Worm (Caenorhabditis elegans) whole organism, young adult: ENCODE results near the gene C33B4.4.

Experiments used
- ama-1 ChIP-seq, 3 experiments: fragments of 150-350 bp in 1 of 3; sonication (generic microtip) in 2 of 3; optimal IDR thresholded peaks; 2 replicates each; lab custom pipeline; 2014 to 2018; ENCODE audit warnings: missing biosample characterization in 2 of 3, missing genetic modification characterization in 2 of 3, missing genetic modification reagents in 2 of 3
- attf-3 ChIP-seq: fragments of 200-800 bp; sonication (Bioruptor generic); conservative IDR thresholded peaks from 2 replicates; pipeline ENCODE4 v1.3.6; 2022; ENCODE audit warnings: missing genetic modification reagents, missing genetic modification characterization, missing compliant biosample characterization
- ceh-79 ChIP-seq: sonication (generic microtip); optimal IDR thresholded peaks from 2 replicates; lab custom pipeline; 2017; ENCODE audit warnings: mild to moderate bottlenecking, missing genetic modification characterization, missing compliant biosample characterization
- dpl-1 ChIP-seq: fragments of 150-350 bp; optimal IDR thresholded peaks from 2 replicates; lab custom pipeline; 2014; ENCODE audit warnings: missing biosample characterization, missing genetic modification reagents, missing genetic modification characterization
- ekl-4 ChIP-seq: fragments of 200-800 bp; sonication (Bioruptor generic); IDR thresholded peaks from 2 replicates; pipeline ENCODE4 v1.3.6; 2022; ENCODE audit warnings: missing genetic modification reagents, missing genetic modification characterization, missing compliant biosample characterization
- hlh-12 ChIP-seq: sonication (generic microtip); optimal IDR thresholded peaks from 2 replicates; lab custom pipeline; 2016; ENCODE audit warnings: missing genetic modification characterization, missing compliant biosample characterization
- hmg-20 ChIP-seq: fragments of 200-800 bp; sonication (Bioruptor generic); IDR thresholded peaks from 2 replicates; pipeline ENCODE4 v1.3.6; 2022; ENCODE audit warnings: missing genetic modification reagents, missing genetic modification characterization, missing compliant biosample characterization
- lin-35 ChIP-seq, 3 experiments: fragments of 150-350 bp in 2 of 3; sonication (generic microtip) in 1 of 3; optimal IDR thresholded peaks; 2 replicates each; lab custom pipeline; 2014 to 2018; ENCODE audit warnings: missing biosample characterization in 3 of 3, missing genetic modification characterization in 3 of 3, missing genetic modification reagents in 3 of 3
- lir-1 ChIP-seq: fragments of 200-800 bp; sonication (Bioruptor generic); conservative IDR thresholded peaks from 2 replicates; pipeline ENCODE4 v1.3.6; 2022; ENCODE audit warnings: missing genetic modification reagents, missing genetic modification characterization, missing compliant biosample characterization
- snpc-4 ChIP-seq, 5 experiments: fragments of 150-350 bp in 1 of 5; sonication (generic microtip) in 4 of 5; optimal IDR thresholded peaks; 2 replicates each; lab custom pipeline; 2014 to 2018; ENCODE audit warnings: missing genetic modification characterization in 5 of 5, missing biosample characterization in 3 of 5, antibody characterized with exemption in 2 of 5, mild to moderate bottlenecking in 2 of 5, missing compliant biosample characterization in 2 of 5, missing genotype in 2 of 5, moderate library complexity in 2 of 5, missing genetic modification reagents in 1 of 5
- ztf-26 ChIP-seq: sonication (generic microtip); optimal IDR thresholded peaks from 2 replicates; lab custom pipeline; 2017; ENCODE audit warnings: missing genetic modification characterization, missing compliant biosample characterization

ce11 chrII:11351599-11351998 lies 31.6 kb downstream of the C33B4.4 start, which contains the start of gene clh-2:
- TF ChIP-seq lin-35 (GFP tag; optimal IDR thresholded peaks at IDR 0.05; lab: Kevin White, UChicago) (no peak), ceh-79 (tag; lab: Kevin White, UChicago) (no peak), ztf-26 (tag; lab: Kevin White, UChicago) (no peak), dpl-1 (GFP tag; lab: Kevin White, UChicago) (no peak), attf-3 (GFP tag; lab: Robert Waterston, UW) (no peak), ekl-4 (no peak), snpc-4 (GFP tag; optimal IDR thresholded peaks at IDR 0.05; lab: Kevin White, UChicago) (no peak), snpc-4 (tag; optimal IDR thresholded peaks at IDR 0.05; lab: Kevin White, UChicago) (no peak), hlh-12 (tag; lab: Kevin White, UChicago) (no peak), hmg-20 (no peak), ama-1 (optimal IDR thresholded peaks at IDR 0.05; lab: Kevin White, UChicago) (no peak), ama-1 (GFP tag; optimal IDR thresholded peaks at IDR 0.05; lab: Kevin White, UChicago) (no peak), lir-1 (GFP tag; lab: Robert Waterston, UW) (no peak)
